Worm (Caenorhabditis elegans) whole organism, late embryonic: ENCODE results near the gene F53H2.1.

ENCODE experiments used
- T23F11.4 ChIP-seq: fragments of 200-800 bp; sonication (Bioruptor generic); optimal IDR thresholded peaks from 2 replicates; lab custom pipeline; 2018; ENCODE audit warnings: mild to moderate bottlenecking, missing genetic modification characterization, missing compliant biosample characterization
- ceh-14 ChIP-seq: sonication (generic microtip); optimal IDR thresholded peaks from 2 replicates; lab custom pipeline; 2016; ENCODE audit warnings: missing genotype, missing genetic modification characterization, missing compliant biosample characterization
- ceh-6 ChIP-seq: fragments of 200-800 bp; sonication (Bioruptor generic); optimal IDR thresholded peaks from 2 replicates; lab custom pipeline; 2018; ENCODE audit warnings: mild to moderate bottlenecking, missing genetic modification characterization, missing compliant biosample characterization
- madf-2 ChIP-seq: sonication (generic microtip); optimal IDR thresholded peaks from 2 replicates; lab custom pipeline; 2017; ENCODE audit warnings: missing genetic modification characterization, missing compliant biosample characterization
- nfya-1 ChIP-seq: sonication (generic microtip); optimal IDR thresholded peaks from 2 replicates; lab custom pipeline; 2017; ENCODE audit warnings: missing genetic modification characterization, mild to moderate bottlenecking, missing compliant biosample characterization, antibody characterized with exemption, moderate library complexity
- pqm-1 ChIP-seq: sonication (generic microtip); optimal IDR thresholded peaks from 2 replicates; lab custom pipeline; 2016; ENCODE audit warnings: missing genetic modification characterization, missing compliant biosample characterization

ce11 chrV:20410285-20410684, 22.8 kb downstream of the F53H2.1 start:
- TF ChIP-seq nfya-1 (tag; lab: Kevin White, UChicago) (no peak), ceh-6 (GFP tag; lab: Kevin White, UChicago) (no peak), ceh-14 (tag; lab: Kevin White, UChicago) (no peak), T23F11.4 (no peak), pqm-1 (tag; lab: Kevin White, UChicago) (no peak), madf-2 (tag; lab: Kevin White, UChicago) (no peak)
